Worm (Caenorhabditis elegans): ENCODE results near the gene srbc-10.

ce11 chrV:7514939-7515338 lies 22.1 kb upstream of the srbc-10 start, which contains the start of gene srb-18:
- TF ChIP-seq nhr-25 (tag; optimal IDR thresholded peaks at IDR 0.05) (no peak), nhr-11 (tag; optimal IDR thresholded peaks at IDR 0.05) (no peak), zag-1 (tag; optimal IDR thresholded peaks at IDR 0.05) (no peak), aly-2 (tag; optimal IDR thresholded peaks at IDR 0.05) (no peak), lsy-2 (tag; optimal IDR thresholded peaks at IDR 0.05) (no peak), ztf-4 (tag; optimal IDR thresholded peaks at IDR 0.05) (no peak)
